Fruit fly (Drosophila melanogaster) whole organism, wandering third instar larva: ENCODE measurements around the gene CG42571.

Source experiments
- Abd-B ChIP-seq: fragments of >200 bp; optimal IDR thresholded peaks from 2 replicates; lab custom pipeline; 2017; ENCODE audit warnings: missing biosample characterization, missing genetic modification characterization
- Dif ChIP-seq: fragments of 200-275, 200-300 bp; sonication (Bioruptor generic); optimal IDR thresholded peaks from 2 replicates; lab custom pipeline; 2018; ENCODE audit warnings: missing biosample characterization, missing genetic modification characterization; ENCODE audit not compliant: partially characterized antibody
- Hnf4 ChIP-seq: fragments of 200-800 bp; sonication (Bioruptor generic); optimal IDR thresholded peaks from 2 replicates; lab custom pipeline; 2016; ENCODE audit warnings: missing biosample characterization, mild to moderate bottlenecking, missing genetic modification characterization
- Mio ChIP-seq: sonication (Bioruptor generic); optimal IDR thresholded peaks from 2 replicates; lab custom pipeline; 2016; ENCODE audit warnings: missing biosample characterization, missing genetic modification characterization
- OdsH ChIP-seq: fragments of 200-800 bp; sonication (Bioruptor generic); optimal IDR thresholded peaks from 2 replicates; lab custom pipeline; 2016; ENCODE audit warnings: missing biosample characterization, mild to moderate bottlenecking, missing genetic modification characterization
- Vsx2 ChIP-seq: fragments of 200-300, 225-300 bp; sonication (Bioruptor generic); optimal IDR thresholded peaks from 2 replicates; lab custom pipeline; 2018; ENCODE audit warnings: missing biosample characterization, missing genetic modification characterization; ENCODE audit not compliant: partially characterized antibody
- dl ChIP-seq, 2 experiments: fragments of 175-275, 200-275 bp in 1 of 2; fragments of 200-275 bp in 1 of 2; sonication (Bioruptor generic); optimal IDR thresholded peaks; lab custom pipeline; 2018; ENCODE audit warnings: mild to moderate bottlenecking in 2 of 2, missing biosample characterization in 2 of 2, missing genetic modification characterization in 2 of 2, moderate library complexity in 2 of 2; ENCODE audit not compliant: partially characterized antibody in 2 of 2, insufficient read depth in 1 of 2
- dsf ChIP-seq: sonication (Bioruptor generic); optimal IDR thresholded peaks from 2 replicates; lab custom pipeline; 2016; ENCODE audit warnings: missing biosample characterization, missing genetic modification characterization, borderline replicate concordance
- fru ChIP-seq: fragments of 200-800 bp; sonication (Bioruptor generic); optimal IDR thresholded peaks from 3 replicates; lab custom pipeline; 2016; ENCODE audit warnings: missing biosample characterization, mild to moderate bottlenecking, missing genetic modification characterization
- lola ChIP-seq: fragments of >200 bp; optimal IDR thresholded peaks from 2 replicates; lab custom pipeline; 2017; ENCODE audit warnings: missing biosample characterization, missing genetic modification characterization
- pan ChIP-seq: fragments of >200 bp; optimal IDR thresholded peaks from 2 replicates; lab custom pipeline; 2017

DNA sequence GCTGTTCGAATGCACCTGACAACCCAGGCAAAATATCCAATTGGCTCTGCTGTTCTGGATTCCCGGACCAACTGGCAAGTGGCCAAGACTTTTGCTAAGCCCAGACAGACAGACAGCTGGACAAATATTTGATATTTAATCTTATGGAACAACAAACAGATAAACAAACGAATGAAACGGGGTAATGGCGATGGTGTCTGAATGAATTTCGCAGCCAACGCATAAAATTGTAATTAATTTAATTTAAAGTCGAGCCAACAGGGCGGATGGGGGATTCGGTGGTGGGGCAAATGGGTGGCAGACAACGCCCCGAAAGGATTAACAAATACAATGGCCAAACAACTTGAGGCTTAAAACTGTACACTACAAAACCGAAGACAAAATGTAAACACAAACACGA, 25.6 kb downstream of the CG42571 start:
- TF ChIP-seq Mio (GFP tag; lab: Kevin White, UChicago) = no peak
- no peak for TF ChIP-seq Abd-B
- TF ChIP-seq pan = no peak
- TF ChIP-seq Dif (GFP tag; lab: Kevin White, UChicago) = no peak
- TF ChIP-seq lola = no peak
- no peak for TF ChIP-seq OdsH (GFP tag; lab: Kevin White, UChicago)
- no peak for TF ChIP-seq fru (GFP tag; lab: Kevin White, UChicago)
- no peak for TF ChIP-seq Vsx2 (GFP tag; lab: Kevin White, UChicago)
- no peak for TF ChIP-seq Hnf4 (GFP tag; lab: Kevin White, UChicago)
- no peak for TF ChIP-seq dsf
- no peak for TF ChIP-seq dl (GFP tag; optimal IDR thresholded peaks at IDR 0.05; lab: Kevin White, UChicago; ENCODE audit: insufficient read depth in 1 of 2, partially characterized antibody in 2 of 2)
